Worm (Caenorhabditis elegans) whole organism, young adult: ENCODE results near the gene W01C9.2.
A peak's percentile ranks its signal among the peaks of the same experiment; 100 is the strongest.

Experiments used
- B0035.1 ChIP-seq: sonication (generic microtip); optimal IDR thresholded peaks from 2 replicates; lab custom pipeline; 2016; ENCODE audit warnings: missing genetic modification characterization, mild to moderate bottlenecking, missing compliant biosample characterization, missing genotype, missing genetic modification reagents
- B0261.1 ChIP-seq: sonication (generic microtip); optimal IDR thresholded peaks from 2 replicates; lab custom pipeline; 2016; ENCODE audit warnings: mild to moderate bottlenecking, missing genetic modification characterization, moderate library complexity, missing compliant biosample characterization
- B0336.3 ChIP-seq: fragments of 200-800 bp; sonication (Bioruptor generic); IDR thresholded peaks from 2 replicates; pipeline ENCODE4 v1.3.6; 2022; ENCODE audit warnings: missing genetic modification characterization, missing compliant biosample characterization
- C17E4.6 ChIP-seq: fragments of 200-800 bp; sonication (Bioruptor generic); IDR thresholded peaks from 2 replicates; pipeline ENCODE4 v1.3.6; 2022; ENCODE audit warnings: missing genetic modification reagents, missing genetic modification characterization, missing compliant biosample characterization
- D2030.7 ChIP-seq: fragments of 200-800 bp; sonication (Bioruptor generic); IDR thresholded peaks from 2 replicates; pipeline ENCODE4 v1.3.6; 2022; ENCODE audit warnings: missing genetic modification reagents, missing genetic modification characterization, missing compliant biosample characterization
- F22D6.2 ChIP-seq: sonication (generic microtip); optimal IDR thresholded peaks from 2 replicates; lab custom pipeline; 2016; ENCODE audit warnings: mild to moderate bottlenecking, missing genetic modification characterization, missing compliant biosample characterization
- F33H1.4 ChIP-seq: fragments of 200-800 bp; sonication (Bioruptor generic); IDR thresholded peaks from 2 replicates; pipeline ENCODE4 v1.3.6; 2022; ENCODE audit warnings: missing genetic modification reagents, missing genetic modification characterization, missing compliant biosample characterization
- F57C9.4 ChIP-seq: sonication (generic microtip); optimal IDR thresholded peaks from 2 replicates; lab custom pipeline; 2017; ENCODE audit warnings: mild to moderate bottlenecking, missing genetic modification characterization, missing compliant biosample characterization
- K11D2.4 ChIP-seq: fragments of 200-800 bp; sonication (Bioruptor generic); IDR thresholded peaks from 2 replicates; pipeline ENCODE4 v1.3.6; 2022; ENCODE audit warnings: missing genetic modification reagents, missing genetic modification characterization, missing compliant biosample characterization
- T07F8.4 ChIP-seq: sonication (generic microtip); optimal IDR thresholded peaks from 2 replicates; lab custom pipeline; 2016; ENCODE audit warnings: mild to moderate bottlenecking, missing genetic modification characterization, moderate library complexity, missing compliant biosample characterization
- Y53G8AR.9 ChIP-seq: fragments of 200-800 bp; sonication (Bioruptor generic); conservative IDR thresholded peaks from 2 replicates; pipeline ENCODE4 v1.3.6; 2022; ENCODE audit warnings: missing genetic modification reagents, missing genetic modification characterization, missing compliant biosample characterization
- Y79H2A.3 ChIP-seq: fragments of 200-800 bp; sonication (Bioruptor generic); conservative IDR thresholded peaks from 2 replicates; pipeline ENCODE4 v1.3.6; 2022; ENCODE audit warnings: missing genetic modification reagents, missing genetic modification characterization, missing compliant biosample characterization
- Y95B8A.8 ChIP-seq: fragments of 200-800 bp; sonication (Bioruptor generic); IDR thresholded peaks from 2 replicates; pipeline ENCODE4 v1.3.6; 2022; ENCODE audit warnings: missing genetic modification reagents, missing genetic modification characterization, missing compliant biosample characterization
- bed-1 ChIP-seq: fragments of 200-800 bp; sonication (Bioruptor generic); IDR thresholded peaks from 2 replicates; pipeline ENCODE4 v1.3.6; 2022; ENCODE audit warnings: missing genetic modification reagents, missing genetic modification characterization, missing compliant biosample characterization
- bed-2 ChIP-seq: fragments of 200-800 bp; sonication (Bioruptor generic); IDR thresholded peaks from 2 replicates; pipeline ENCODE4 v1.3.6; 2022; ENCODE audit warnings: missing genetic modification reagents, missing genetic modification characterization, missing compliant biosample characterization
- cebp-1 ChIP-seq, 2 experiments: fragments of 200-800 bp in 1 of 2; sonication (Bioruptor generic) in 1 of 2; sonication (generic microtip) in 1 of 2; IDR thresholded peaks in 1 of 2; optimal IDR thresholded peaks in 1 of 2; 2 replicates each; pipeline versions ENCODE4 v1.3.6 to Lab custom; 2017 to 2022; ENCODE audit warnings: missing compliant biosample characterization in 2 of 2, missing genetic modification characterization in 2 of 2, mild to moderate bottlenecking in 1 of 2, missing genetic modification reagents in 1 of 2, moderate library complexity in 1 of 2
- cebp-2 ChIP-seq: fragments of 200-800 bp; sonication (Bioruptor generic); IDR thresholded peaks from 2 replicates; pipeline ENCODE4 v1.3.6; 2022; ENCODE audit warnings: missing genetic modification characterization, missing compliant biosample characterization
- ceh-79 ChIP-seq: sonication (generic microtip); optimal IDR thresholded peaks from 2 replicates; lab custom pipeline; 2017; ENCODE audit warnings: mild to moderate bottlenecking, missing genetic modification characterization, missing compliant biosample characterization
- dox-1 ChIP-seq: fragments of 200-800 bp; sonication (Bioruptor generic); IDR thresholded peaks from 2 replicates; pipeline ENCODE4 v1.3.6; 2022; ENCODE audit warnings: missing genetic modification reagents, missing genetic modification characterization, missing compliant biosample characterization
- dpl-1 ChIP-seq: fragments of 150-350 bp; optimal IDR thresholded peaks from 2 replicates; lab custom pipeline; 2014; ENCODE audit warnings: missing biosample characterization, missing genetic modification reagents, missing genetic modification characterization
- efl-1 ChIP-seq: fragments of 150-350 bp; optimal IDR thresholded peaks from 2 replicates; lab custom pipeline; 2014; ENCODE audit warnings: missing biosample characterization, missing genetic modification reagents, missing genetic modification characterization
- hlh-26 ChIP-seq: fragments of 200-800 bp; sonication (Bioruptor generic); conservative IDR thresholded peaks from 2 replicates; pipeline ENCODE4 v1.3.6; 2022; ENCODE audit warnings: missing genetic modification reagents, missing genetic modification characterization, missing compliant biosample characterization
- lag-1 ChIP-seq: fragments of 200-800 bp; sonication (Bioruptor generic); IDR thresholded peaks from 2 replicates; pipeline ENCODE4 v1.3.6; 2022; ENCODE audit warnings: missing genetic modification reagents, missing genetic modification characterization, missing compliant biosample characterization
- let-526 ChIP-seq: fragments of 200-800 bp; sonication (Bioruptor generic); IDR thresholded peaks from 2 replicates; pipeline ENCODE4 v1.3.6; 2022; ENCODE audit warnings: missing genetic modification reagents, missing genetic modification characterization, missing compliant biosample characterization
- let-607 ChIP-seq, 2 experiments: fragments of 200-800 bp in 1 of 2; sonication (Bioruptor generic) in 1 of 2; sonication (generic microtip) in 1 of 2; optimal IDR thresholded peaks; 2 replicates each; lab custom pipeline; 2016 to 2018; ENCODE audit warnings: mild to moderate bottlenecking in 2 of 2, missing compliant biosample characterization in 2 of 2, missing genetic modification characterization in 2 of 2, moderate library complexity in 2 of 2, missing genotype in 1 of 2
- lin-54 ChIP-seq: fragments of 200-800 bp; sonication (Bioruptor generic); optimal IDR thresholded peaks from 2 replicates; lab custom pipeline; 2018; ENCODE audit warnings: mild to moderate bottlenecking, missing genetic modification characterization, missing compliant biosample characterization
- lir-1 ChIP-seq: fragments of 200-800 bp; sonication (Bioruptor generic); conservative IDR thresholded peaks from 2 replicates; pipeline ENCODE4 v1.3.6; 2022; ENCODE audit warnings: missing genetic modification reagents, missing genetic modification characterization, missing compliant biosample characterization
- lsl-1 ChIP-seq: fragments of 200-800 bp; sonication (Bioruptor generic); optimal IDR thresholded peaks from 2 replicates; lab custom pipeline; 2018; ENCODE audit warnings: mild to moderate bottlenecking, missing genetic modification characterization, moderate library complexity, missing compliant biosample characterization
- mcd-1 ChIP-seq: fragments of 200-800 bp; sonication (Bioruptor generic); IDR thresholded peaks from 2 replicates; pipeline ENCODE4 v1.3.6; 2022; ENCODE audit warnings: missing genetic modification reagents, missing genetic modification characterization, missing compliant biosample characterization
- mel-28 ChIP-seq: sonication (generic microtip); optimal IDR thresholded peaks from 2 replicates; lab custom pipeline; 2016; ENCODE audit warnings: borderline replicate concordance, mild to moderate bottlenecking, missing genetic modification characterization, missing compliant biosample characterization
- mxl-1 ChIP-seq: sonication (generic microtip); optimal IDR thresholded peaks from 2 replicates; lab custom pipeline; 2016; ENCODE audit warnings: missing genetic modification characterization, missing compliant biosample characterization
- nfya-1 ChIP-seq: sonication (generic microtip); optimal IDR thresholded peaks from 2 replicates; lab custom pipeline; 2017; ENCODE audit warnings: antibody characterized with exemption, missing compliant biosample characterization, missing genetic modification characterization, borderline replicate concordance; ENCODE audit not compliant: insufficient read depth
- nfya-2 ChIP-seq: fragments of 200-800 bp; sonication (Bioruptor generic); IDR thresholded peaks from 2 replicates; pipeline ENCODE4 v1.3.6; 2022; ENCODE audit warnings: missing genetic modification reagents, missing genetic modification characterization, missing compliant biosample characterization
- nfyb-1 ChIP-seq: fragments of 200-800 bp; sonication (Bioruptor generic); IDR thresholded peaks from 2 replicates; pipeline ENCODE4 v1.3.6; 2022; ENCODE audit warnings: missing genetic modification reagents, missing genetic modification characterization, missing compliant biosample characterization
- nhr-90 ChIP-seq: sonication (generic microtip); optimal IDR thresholded peaks from 2 replicates; lab custom pipeline; 2016; ENCODE audit warnings: missing genotype, mild to moderate bottlenecking, missing genetic modification characterization, missing compliant biosample characterization
- pha-4 ChIP-seq: fragments of 150-350 bp; sonication (generic microtip); optimal IDR thresholded peaks from 2 replicates; lab custom pipeline; 2014; ENCODE audit warnings: missing biosample characterization, missing genetic modification reagents, missing genetic modification characterization
- snpc-1.3 ChIP-seq: sonication (generic microtip); optimal IDR thresholded peaks from 2 replicates; lab custom pipeline; 2017; ENCODE audit warnings: missing genetic modification characterization, mild to moderate bottlenecking, missing compliant biosample characterization, antibody characterized with exemption, moderate library complexity, missing genotype, missing genetic modification reagents; ENCODE audit not compliant: insufficient read depth
- sptf-2 ChIP-seq: fragments of 200-800 bp; sonication (Bioruptor generic); optimal IDR thresholded peaks from 2 replicates; lab custom pipeline; 2018; ENCODE audit warnings: mild to moderate bottlenecking, missing genetic modification characterization, missing compliant biosample characterization
- tbx-9 ChIP-seq: sonication (generic microtip); optimal IDR thresholded peaks from 2 replicates; lab custom pipeline; 2016; ENCODE audit warnings: borderline replicate concordance, missing genetic modification characterization, inconsistent platforms, missing compliant biosample characterization
- tlf-1 ChIP-seq: fragments of 200-800 bp; sonication (Bioruptor generic); optimal IDR thresholded peaks from 2 replicates; lab custom pipeline; 2018; ENCODE audit warnings: mild to moderate bottlenecking, missing genetic modification characterization, missing compliant biosample characterization
- unc-62 ChIP-seq: fragments of 150-350 bp; optimal IDR thresholded peaks from 2 replicates; lab custom pipeline; 2014; ENCODE audit warnings: missing biosample characterization, missing genetic modification reagents, missing genetic modification characterization
- zfh-2 ChIP-seq: fragments of 200-800 bp; sonication (Bioruptor generic); conservative IDR thresholded peaks from 2 replicates; pipeline ENCODE4 v1.3.6; 2022; ENCODE audit warnings: missing genetic modification reagents, missing genetic modification characterization, missing compliant biosample characterization
- zim-3 ChIP-seq: sonication (generic microtip); optimal IDR thresholded peaks from 2 replicates; lab custom pipeline; 2017; ENCODE audit warnings: mild to moderate bottlenecking, missing genetic modification characterization, moderate library complexity, missing compliant biosample characterization
- ztf-18 ChIP-seq: sonication (generic microtip); optimal IDR thresholded peaks from 2 replicates; lab custom pipeline; 2016; ENCODE audit warnings: missing genotype, mild to moderate bottlenecking, missing genetic modification characterization, missing compliant biosample characterization
- ztf-22 ChIP-seq: fragments of 200-800 bp; sonication (Bioruptor generic); optimal IDR thresholded peaks from 2 replicates; lab custom pipeline; 2018; ENCODE audit warnings: mild to moderate bottlenecking, missing genetic modification characterization, moderate library complexity, missing compliant biosample characterization
- ztf-6 ChIP-seq: fragments of 200-800 bp; sonication (Bioruptor generic); IDR thresholded peaks from 2 replicates; pipeline ENCODE4 v1.3.6; 2022; ENCODE audit warnings: missing genetic modification reagents, missing genetic modification characterization, missing compliant biosample characterization

Gene W01C9.2

DNA sequence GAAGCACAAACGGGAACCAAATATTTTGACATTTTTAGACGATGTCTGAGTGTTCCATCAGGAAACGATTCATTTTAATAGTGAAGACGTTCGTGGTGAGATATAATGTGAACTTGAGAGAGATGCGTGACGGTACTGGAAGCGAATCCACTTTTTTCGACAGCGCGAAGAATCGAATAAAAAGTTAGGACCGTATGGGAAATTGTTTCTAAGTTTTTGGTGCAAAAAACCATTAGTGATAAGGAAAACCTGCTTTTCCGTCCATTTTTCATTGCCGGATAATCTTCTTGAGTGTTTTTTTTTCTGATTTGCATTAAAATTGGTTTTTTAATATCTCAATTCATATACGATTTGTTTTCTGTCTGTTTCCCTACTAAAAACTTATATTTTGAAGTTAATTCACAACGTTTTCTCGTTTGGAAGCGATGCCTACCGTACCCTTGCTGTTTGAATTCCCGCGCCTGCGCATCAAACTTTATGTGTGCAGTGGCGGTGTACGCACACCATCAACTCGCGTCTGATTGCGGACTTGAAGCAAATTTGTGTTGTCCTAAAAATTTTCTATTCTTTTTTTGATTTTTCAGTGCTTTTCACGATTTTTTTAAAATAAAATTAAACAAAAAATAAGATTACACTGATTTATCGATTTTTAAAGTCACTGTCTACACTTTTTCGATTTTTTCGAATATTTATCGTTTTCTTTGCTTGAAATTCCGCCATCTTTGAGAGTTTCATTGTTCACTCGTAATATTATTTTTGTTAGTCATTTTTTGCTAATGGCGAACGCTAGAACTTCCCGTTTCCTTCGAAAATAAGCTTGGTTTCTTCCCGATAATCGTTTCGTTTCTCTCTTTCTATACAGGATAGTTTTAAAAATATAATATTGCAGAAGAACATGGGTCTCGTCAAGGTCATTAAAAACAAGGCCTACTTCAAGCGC lies 33.1 kb downstream of the W01C9.2 start, which contains the start of the genes col-38 and rpl-5:
Gene col-38, minus strand, starts transcription at position 51 of the 940 bp plus-strand sequence.
Gene rpl-5, plus strand, starts transcription at position 890 of the 940 bp plus-strand sequence.
- peak; percentile 64 for TF ChIP-seq tlf-1 (GFP tag; lab: Kevin White, UChicago)
- no peak for TF ChIP-seq ztf-22 (GFP tag; lab: Kevin White, UChicago)
- TF ChIP-seq mxl-1 (tag; lab: Kevin White, UChicago), result no peak
- peak; percentile 43 for TF ChIP-seq ztf-18 (tag; lab: Kevin White, UChicago)
- peak; percentile 98 for TF ChIP-seq lin-54 (GFP tag; lab: Kevin White, UChicago)
- TF ChIP-seq T07F8.4 (tag; lab: Kevin White, UChicago), result no peak
- no peak for TF ChIP-seq lir-1 (GFP tag; lab: Robert Waterston, UW)
- TF ChIP-seq dox-1, result peak; percentile 83
- peak; percentile 79 for TF ChIP-seq F33H1.4 (GFP tag; lab: Robert Waterston, UW)
- TF ChIP-seq dpl-1 (GFP tag; lab: Kevin White, UChicago), result peak; percentile 87
- 0 out of 2 replicates have a peak, but pooled peaks have one; percentile 59 for TF ChIP-seq nfyb-1
- peak; percentile 31 for TF ChIP-seq nhr-90 (tag; lab: Kevin White, UChicago)
- no peak for TF ChIP-seq C17E4.6 (GFP tag; lab: Robert Waterston, UW)
- no peak for TF ChIP-seq unc-62 (GFP tag; lab: Kevin White, UChicago)
- no peak for TF ChIP-seq sptf-2
- no peak for TF ChIP-seq K11D2.4 (GFP tag; lab: Robert Waterston, UW)
- TF ChIP-seq ceh-79, result no peak
- peak; percentile 57 for TF ChIP-seq pha-4 (tag; lab: Kevin White, UChicago)
- TF ChIP-seq Y95B8A.8 (GFP tag; lab: Robert Waterston, UW), result 0 out of 2 replicates have a peak, but pooled peaks have one; percentile 64
- peak; percentile 88 for TF ChIP-seq efl-1 (GFP tag; lab: Kevin White, UChicago)
- TF ChIP-seq B0035.1 (tag; lab: Kevin White, UChicago), result no peak
- TF ChIP-seq F22D6.2 (tag; lab: Kevin White, UChicago), result no peak
- TF ChIP-seq mcd-1 (GFP tag; lab: Robert Waterston, UW), result peak; percentile 90
- TF ChIP-seq nfya-2 (GFP tag; lab: Robert Waterston, UW), result no peak
- no peak for TF ChIP-seq bed-1 (GFP tag; lab: Robert Waterston, UW)
- TF ChIP-seq mel-28 (tag; lab: Kevin White, UChicago), result no peak
- peak; percentile 65 for TF ChIP-seq B0336.3 (GFP tag; lab: Robert Waterston, UW)
- no peak for TF ChIP-seq zim-3 (tag; lab: Kevin White, UChicago)
- TF ChIP-seq bed-2 (GFP tag; lab: Robert Waterston, UW), result no peak
- TF ChIP-seq ztf-6 (GFP tag; lab: Robert Waterston, UW), result no peak
- TF ChIP-seq nfya-1 (tag; lab: Kevin White, UChicago), result no peak
- TF ChIP-seq Y53G8AR.9, result no peak
- no peak for TF ChIP-seq B0261.1
- no peak for TF ChIP-seq zfh-2
- TF ChIP-seq F57C9.4 (tag; lab: Kevin White, UChicago), result no peak
- TF ChIP-seq let-607 (tag; optimal IDR thresholded peaks at IDR 0.05; lab: Kevin White, UChicago), result peak; percentile 69 to 83
- no peak for TF ChIP-seq lag-1 (GFP tag; lab: Robert Waterston, UW)
- TF ChIP-seq snpc-1.3 (tag; lab: Kevin White, UChicago), result peak; percentile 91
- peak; percentile 86 for TF ChIP-seq lsl-1 (GFP tag; lab: Kevin White, UChicago)
- TF ChIP-seq hlh-26, result no peak
- TF ChIP-seq Y79H2A.3 (GFP tag; lab: Robert Waterston, UW), result no peak
- no peak for TF ChIP-seq tbx-9 (tag; lab: Kevin White, UChicago)
- peak; percentile 25; the same call in 1 of the 2 replicates for TF ChIP-seq cebp-1 (GFP tag; IDR thresholded peaks at IDR 0.05; lab: Robert Waterston, UW)
- TF ChIP-seq cebp-1 (tag; optimal IDR thresholded peaks at IDR 0.05; lab: Kevin White, UChicago), result peak; percentile 72
- TF ChIP-seq cebp-2 (GFP tag; lab: Robert Waterston, UW), result no peak
- peak; percentile 71 for TF ChIP-seq D2030.7 (GFP tag; lab: Robert Waterston, UW)
- no peak for TF ChIP-seq let-526 (GFP tag; lab: Robert Waterston, UW)
